Worm (Caenorhabditis elegans): ENCODE data around the gene irld-15.

- TF ChIP-seq pes-1 (GFP tag; IDR thresholded peaks at IDR 0.05) (no peak), hnd-1 (tag; optimal IDR thresholded peaks at IDR 0.05) (no peak), ceh-13 (GFP tag; optimal IDR thresholded peaks at IDR 0.05) (no peak), F13C5.2 (tag; optimal IDR thresholded peaks at IDR 0.05) (no peak), tbx-11 (GFP tag; IDR thresholded peaks at IDR 0.05) (no peak), flt-1 (GFP tag; IDR thresholded peaks at IDR 0.05) (no peak), sea-1 (GFP tag; conservative IDR thresholded peaks at IDR 0.05) (no peak), tra-4 (tag; optimal IDR thresholded peaks at IDR 0.05) (no peak), ama-1 (optimal IDR thresholded peaks at IDR 0.05) (no peak)
Observed at ce11 chrV:2290329-2290728, 13.3 kb downstream of the irld-15 start, which contains the start of gene nhr-225.

All from whole organism, early embryonic.